Worm (Caenorhabditis elegans): Measurements from ENCODE around the gene dnj-16.
A peak's percentile ranks its signal among the peaks of the same experiment; 100 is the strongest.

The dnj-16 gene

ce11 chrIII:4191091-4191638 is at the start of gene dnj-16 (continued):
- TF ChIP-seq ceh-62 (tag; optimal IDR thresholded peaks at IDR 0.05) (no peak), aly-2 (tag; optimal IDR thresholded peaks at IDR 0.05) (no peak), dmd-6 (GFP tag; IDR thresholded peaks at IDR 0.05) (no peak)

ce11 chrIII:4143170-4143569 is 47.8 kb upstream of the dnj-16 start:
- TF ChIP-seq tag-97 (GFP tag; IDR thresholded peaks at IDR 0.05) (no peak), attf-4 (tag; optimal IDR thresholded peaks at IDR 0.05) (no peak)

ce11 chrIII:4150919-4151318 is 40.0 kb upstream of the dnj-16 start:
- TF ChIP-seq hmg-1.1 (GFP tag; IDR thresholded peaks at IDR 0.05) (peak; percentile 51; the same call in 1 of the 2 replicates), ctbp-1 (GFP tag; IDR thresholded peaks at IDR 0.05) (peak; percentile 48; the same call in 1 of the 2 replicates), mdl-1 (tag; optimal IDR thresholded peaks at IDR 0.05) (peak in 1 of 2 experiments; percentile 59), dmd-6 (GFP tag; IDR thresholded peaks at IDR 0.05) (peak; percentile 49), Y75B8A.6 (GFP tag; IDR thresholded peaks at IDR 0.05) (no peak), mep-1 (tag; optimal IDR thresholded peaks at IDR 0.05) (peak; percentile 69), F10B5.3 (tag; optimal IDR thresholded peaks at IDR 0.05) (no peak), D1046.2 (GFP tag; IDR thresholded peaks at IDR 0.05) (no peak), mes-2 (tag; optimal IDR thresholded peaks at IDR 0.05; ENCODE audit: poor library complexity, severe bottlenecking) (peak; percentile 83), jun-1 (tag; optimal IDR thresholded peaks at IDR 0.05) (peak; percentile 16), madf-9 (GFP tag; conservative IDR thresholded peaks at IDR 0.05) (no peak), nhr-28 (tag; optimal IDR thresholded peaks at IDR 0.05) (peak; percentile 68), pha-4 (GFP tag; IDR thresholded peaks at IDR 0.05) (no peak; the same call in 1 of the 2 replicates), pha-4 (tag; optimal IDR thresholded peaks at IDR 0.05) (peak; percentile 48), hif-1 (tag; optimal IDR thresholded peaks at IDR 0.05) (peak in 1 of 2 experiments; percentile 26), tra-1 (GFP tag; IDR thresholded peaks at IDR 0.05) (no peak), T20F7.1 (GFP tag; optimal IDR thresholded peaks at IDR 0.05) (peak; percentile 53), nhr-42 (GFP tag; IDR thresholded peaks at IDR 0.05) (no peak), lin-13 (GFP tag; optimal IDR thresholded peaks at IDR 0.05) (peak; percentile 4), nhr-25 (tag; optimal IDR thresholded peaks at IDR 0.05; ENCODE audit: borderline replicate concordance, insufficient read depth) (no peak), nhr-11 (tag; optimal IDR thresholded peaks at IDR 0.05) (peak; percentile 64), hlh-11 (tag; optimal IDR thresholded peaks at IDR 0.05) (peak; percentile 79), ceh-20 (GFP tag; IDR thresholded peaks at IDR 0.05) (no peak), dpl-1 (GFP tag; optimal IDR thresholded peaks at IDR 0.05) (peak; percentile 97), nhr-77 (tag; optimal IDR thresholded peaks at IDR 0.05) (peak; percentile 47), lin-38 (GFP tag; IDR thresholded peaks at IDR 0.05) (peak; percentile 64), hlh-30 (tag; optimal IDR thresholded peaks at IDR 0.05; ENCODE audit: insufficient read depth) (peak; percentile 85), zip-2 (tag; optimal IDR thresholded peaks at IDR 0.05) (peak; percentile 15), daf-16 (GFP tag; optimal IDR thresholded peaks at IDR 0.05) (no peak), daf-16 (tag; optimal IDR thresholded peaks at IDR 0.05) (peak; percentile 65), rbr-2 (tag; optimal IDR thresholded peaks at IDR 0.05) (peak; percentile 5), lsy-2 (tag; optimal IDR thresholded peaks at IDR 0.05) (peak; percentile 88 to 99), ama-1 (optimal IDR thresholded peaks at IDR 0.05) (peak; percentile 35)
